Worm (Caenorhabditis elegans) whole organism, dauer: Measurements from ENCODE around the gene col-41.

Source experiments
- unc-62 ChIP-seq: sonication (generic microtip); optimal IDR thresholded peaks from 2 replicates; lab custom pipeline; 2017; ENCODE audit warnings: missing biosample characterization, missing genetic modification reagents, missing genetic modification characterization

The col-41 gene

ce11 chrX:15146415-15147210, 29.7 kb downstream of the col-41 start:
- TF ChIP-seq unc-62 (GFP tag; lab: Kevin White, UChicago) = no peak

DNA sequence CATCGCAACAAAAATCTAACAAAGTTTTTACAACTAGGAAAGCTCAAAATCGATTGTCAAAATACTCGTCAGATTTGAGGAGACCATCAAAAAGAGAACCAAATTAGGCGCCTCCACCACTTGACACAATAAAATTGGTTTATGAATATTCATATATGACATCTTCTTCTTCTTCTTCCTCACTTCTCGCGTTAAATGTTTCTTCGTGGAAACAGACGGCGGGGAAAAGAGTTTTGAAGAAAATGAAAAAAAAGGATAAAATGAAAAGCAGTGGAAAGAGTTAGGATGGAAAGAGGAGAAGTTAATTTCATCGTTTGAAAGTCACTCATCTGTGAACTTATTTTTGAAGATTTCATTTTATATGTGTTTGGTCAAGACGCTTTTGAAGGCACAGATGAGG, 41.3 kb downstream of the col-41 start:
- TF ChIP-seq unc-62 (GFP tag; lab: Kevin White, UChicago) = no peak

DNA sequence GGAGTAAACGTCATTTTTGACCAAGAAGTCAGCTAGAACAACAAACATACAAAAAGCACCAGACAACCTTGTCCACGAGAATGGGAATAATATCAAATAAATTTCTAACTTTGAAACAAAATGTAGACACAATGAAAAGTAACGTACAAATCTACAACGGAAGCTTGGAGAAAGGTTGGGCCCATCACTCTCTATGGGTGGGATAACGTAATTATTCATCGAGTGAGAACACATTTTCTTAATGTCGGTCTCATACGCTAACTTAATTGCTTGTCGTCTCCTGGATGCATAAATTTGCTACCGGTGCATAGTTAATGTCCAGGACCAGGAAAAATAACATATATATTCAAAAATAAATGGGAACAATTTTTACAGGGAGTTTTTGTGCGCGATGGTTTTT, 43.1 kb downstream of the col-41 start:
- no peak for TF ChIP-seq unc-62 (GFP tag; lab: Kevin White, UChicago)

DNA sequence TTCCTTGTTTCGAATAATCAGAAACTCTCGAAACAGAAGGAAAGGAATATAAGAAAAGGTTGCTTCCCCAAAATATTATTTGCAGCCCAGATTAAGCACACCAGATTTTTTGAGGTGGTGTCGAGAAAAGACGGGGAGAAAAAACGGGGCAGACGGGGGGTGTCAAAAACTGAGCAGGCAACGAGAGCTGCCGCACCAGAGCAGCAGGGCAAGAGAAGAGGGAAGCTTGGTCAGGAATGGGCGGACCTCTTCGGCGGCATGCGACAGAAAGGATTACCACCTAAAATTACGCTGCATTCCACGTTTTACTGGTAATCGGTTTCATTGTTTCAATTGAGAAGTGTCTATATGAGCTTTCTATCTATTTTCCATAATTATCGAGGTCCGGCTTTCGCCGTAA, 44.2 kb downstream of the col-41 start:
- no peak for TF ChIP-seq unc-62 (GFP tag; lab: Kevin White, UChicago)

DNA sequence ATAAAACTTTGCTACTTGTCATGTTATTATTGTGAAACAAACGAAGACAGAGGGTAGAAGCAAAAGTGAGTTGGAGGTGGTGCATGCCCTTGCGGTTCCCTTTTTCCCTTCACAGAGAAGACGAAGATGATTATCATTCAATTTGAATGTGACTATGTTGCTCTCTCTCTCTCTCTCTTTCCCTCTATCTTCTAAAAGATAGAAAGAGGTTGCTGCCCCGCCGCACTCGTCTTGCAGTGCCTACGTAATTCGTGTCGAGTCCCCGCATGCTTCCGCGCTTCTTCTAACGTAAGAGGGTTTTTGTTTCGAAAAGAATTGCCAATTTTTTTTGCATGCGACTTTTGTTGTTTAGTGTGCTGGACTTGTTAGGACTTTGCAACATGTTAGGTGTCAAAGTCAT, 48.1 kb downstream of the col-41 start:
- no peak for TF ChIP-seq unc-62 (GFP tag; lab: Kevin White, UChicago)

DNA sequence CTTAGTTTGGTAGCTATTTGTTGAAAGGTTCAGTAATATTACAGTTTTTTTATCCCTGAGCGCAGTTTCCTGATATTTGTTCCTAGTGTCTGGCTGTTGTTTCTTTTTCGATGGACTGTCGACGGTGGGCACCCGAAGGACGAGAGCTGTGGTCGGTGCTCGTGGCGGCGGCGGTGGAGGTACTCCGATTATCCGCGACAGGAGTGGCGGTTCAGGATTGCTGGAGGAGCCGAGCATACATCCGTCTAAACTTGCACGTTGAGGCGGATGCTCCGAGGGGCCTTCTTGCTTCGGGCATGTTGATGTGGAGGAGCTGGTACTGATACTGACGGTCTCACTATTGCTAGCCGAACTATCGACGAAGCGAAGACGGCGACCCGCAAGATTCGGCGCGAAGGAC, 48.9 kb downstream of the col-41 start:
- no peak for TF ChIP-seq unc-62 (GFP tag; lab: Kevin White, UChicago)

DNA sequence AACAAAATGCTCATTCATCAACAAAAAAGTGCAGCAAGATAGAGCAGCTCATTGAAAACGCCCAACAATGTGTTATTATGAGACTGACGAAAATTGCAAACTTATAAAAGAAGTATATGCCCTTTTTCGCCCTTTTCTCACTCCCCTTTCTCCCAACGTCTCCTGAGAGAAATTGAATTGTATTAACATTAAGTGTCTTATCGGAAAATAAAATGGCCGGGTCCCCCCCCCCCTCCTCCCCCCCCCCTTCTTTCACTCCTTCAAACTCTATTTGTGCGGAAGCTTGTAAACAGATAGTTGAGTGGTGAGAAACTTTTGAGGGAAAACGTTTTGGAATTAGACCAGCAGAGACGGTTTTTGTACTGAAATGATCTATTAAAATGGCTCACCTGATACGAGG, 49.5 kb downstream of the col-41 start:
- TF ChIP-seq unc-62 (GFP tag; lab: Kevin White, UChicago) = no peak

DNA sequence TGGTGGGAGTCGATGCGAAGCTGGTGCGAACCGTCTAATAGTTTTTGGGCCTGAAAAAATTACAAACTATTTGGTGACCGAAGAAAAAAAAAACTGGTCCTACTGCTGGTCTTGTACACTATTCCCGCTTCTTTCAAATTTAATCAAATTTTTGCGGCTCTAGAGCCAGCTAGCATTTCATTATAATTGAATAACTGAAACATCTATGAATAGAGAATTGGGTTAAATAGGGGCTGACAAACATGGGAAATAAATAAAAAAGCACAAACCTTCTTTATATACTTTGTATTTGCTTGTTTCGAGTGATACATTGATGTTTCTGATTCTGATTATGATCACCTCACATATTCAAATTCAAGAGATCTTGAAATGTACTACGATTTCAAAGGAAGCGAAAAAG, 51.1 kb downstream of the col-41 start:
- TF ChIP-seq unc-62 (GFP tag; lab: Kevin White, UChicago) = no peak
